Worm (Caenorhabditis elegans) whole organism, L4 larva: ENCODE results near the gene rha-1.

Experiments used
- F10B5.3 ChIP-seq: sonication (generic microtip); optimal IDR thresholded peaks from 2 replicates; lab custom pipeline; 2016; ENCODE audit warnings: mild to moderate bottlenecking, missing genetic modification characterization, missing compliant biosample characterization
- F49E8.2 ChIP-seq: sonication (generic microtip); optimal IDR thresholded peaks from 2 replicates; lab custom pipeline; 2016; ENCODE audit warnings: missing compliant biosample characterization, mild to moderate bottlenecking, missing genetic modification characterization, borderline replicate concordance
- T26A8.4 ChIP-seq: fragments of 200-800 bp; sonication (Bioruptor generic); IDR thresholded peaks from 2 replicates; pipeline ENCODE4 v1.3.6; 2022; ENCODE audit warnings: missing genetic modification characterization, missing compliant biosample characterization
- ZK546.5 ChIP-seq, 2 experiments: sonication (generic microtip); optimal IDR thresholded peaks; 2 replicates each; lab custom pipeline; 2017; ENCODE audit warnings: missing biosample characterization in 2 of 2, missing genetic modification characterization in 2 of 2
- aha-1 ChIP-seq: fragments of 150-350 bp; peaks from one replicate; lab custom pipeline; 2014; ENCODE audit warnings: missing biosample characterization, missing genetic modification characterization
- ama-1 ChIP-seq: fragments of 150-350 bp; optimal IDR thresholded peaks from 2 replicates; lab custom pipeline; 2014; ENCODE audit warnings: inconsistent platforms, mixed read lengths
- arid-1 ChIP-seq: fragments of 200-800 bp; sonication (Bioruptor generic); conservative IDR thresholded peaks from 2 replicates; pipeline ENCODE4 v1.3.6; 2022; ENCODE audit warnings: missing genetic modification reagents, missing genetic modification characterization, missing compliant biosample characterization
- attf-4 ChIP-seq: sonication (generic microtip); optimal IDR thresholded peaks from 3 replicates; lab custom pipeline; 2017; ENCODE audit warnings: missing biosample characterization, missing genetic modification characterization
- ctbp-1 ChIP-seq: fragments of 200-800 bp; sonication (Bioruptor generic); IDR thresholded peaks from 2 replicates; pipeline ENCODE4 v1.3.6; 2022; ENCODE audit warnings: missing genetic modification reagents, missing genetic modification characterization, missing compliant biosample characterization
- daf-12 ChIP-seq: fragments of 150-350 bp; optimal IDR thresholded peaks from 2 replicates; lab custom pipeline; 2014; ENCODE audit warnings: missing biosample characterization, missing genetic modification reagents, missing genetic modification characterization
- dmd-6 ChIP-seq: fragments of 200-800 bp; sonication (Bioruptor generic); IDR thresholded peaks from 2 replicates; pipeline ENCODE4 v1.3.6; 2022; ENCODE audit warnings: missing genetic modification reagents, missing genetic modification characterization, missing compliant biosample characterization
- dpl-1 ChIP-seq: fragments of 150-350 bp; optimal IDR thresholded peaks from 2 replicates; lab custom pipeline; 2014; ENCODE audit warnings: missing biosample characterization, missing genetic modification reagents, missing genetic modification characterization
- hif-1 ChIP-seq, 2 experiments: sonication (generic microtip); optimal IDR thresholded peaks; 2 replicates each; lab custom pipeline; 2016 to 2017; ENCODE audit warnings: missing compliant biosample characterization in 2 of 2, missing genetic modification characterization in 2 of 2, missing genetic modification reagents in 2 of 2, missing genotype in 2 of 2, mild to moderate bottlenecking in 1 of 2
- hlh-11 ChIP-seq: fragments of 200-800 bp; sonication (Bioruptor generic); optimal IDR thresholded peaks from 2 replicates; lab custom pipeline; 2018; ENCODE audit warnings: mild to moderate bottlenecking, missing genetic modification characterization, missing compliant biosample characterization
- hlh-30 ChIP-seq: sonication (generic microtip); optimal IDR thresholded peaks from 2 replicates; lab custom pipeline; 2017; ENCODE audit warnings: antibody characterized with exemption, mild to moderate bottlenecking, missing genetic modification characterization, missing compliant biosample characterization; ENCODE audit not compliant: insufficient read depth
- hmg-1.1 ChIP-seq: fragments of 200-800 bp; sonication (Bioruptor generic); IDR thresholded peaks from 2 replicates; pipeline ENCODE4 v1.3.6; 2022; ENCODE audit warnings: missing genetic modification reagents, missing genetic modification characterization, missing compliant biosample characterization
- lin-13 ChIP-seq: fragments of 150-350 bp; optimal IDR thresholded peaks from 2 replicates; lab custom pipeline; 2014; ENCODE audit warnings: missing biosample characterization, missing genetic modification reagents, missing genetic modification characterization
- lsy-2 ChIP-seq, 2 experiments: fragments of 150-350 bp in 1 of 2; sonication (generic microtip) in 1 of 2; optimal IDR thresholded peaks; 2 replicates each; lab custom pipeline; 2014 to 2017; ENCODE audit warnings: missing biosample characterization in 2 of 2, missing genetic modification characterization in 2 of 2
- madf-5 ChIP-seq, 2 experiments: fragments of 200-800 bp; sonication (Bioruptor generic); IDR thresholded peaks; 2 replicates each; pipeline ENCODE4 v1.3.6; 2022; ENCODE audit warnings: missing compliant biosample characterization in 2 of 2, missing genetic modification characterization in 2 of 2
- madf-9 ChIP-seq: fragments of 200-800 bp; sonication (Bioruptor generic); conservative IDR thresholded peaks from 2 replicates; pipeline ENCODE4 v1.3.6; 2022; ENCODE audit warnings: missing genetic modification reagents, missing genetic modification characterization, missing compliant biosample characterization
- mdl-1 ChIP-seq, 2 experiments: fragments of 150-350 bp in 1 of 2; sonication (generic microtip) in 1 of 2; optimal IDR thresholded peaks; 2 replicates each; lab custom pipeline; 2014 to 2017; ENCODE audit warnings: missing biosample characterization in 2 of 2, missing genetic modification characterization in 2 of 2
- mes-2 ChIP-seq: sonication (generic microtip); optimal IDR thresholded peaks from 2 replicates; lab custom pipeline; 2016; ENCODE audit warnings: missing genotype, mild to moderate bottlenecking, missing genetic modification characterization, missing compliant biosample characterization; ENCODE audit not compliant: poor library complexity, severe bottlenecking
- nhr-11 ChIP-seq: fragments of 150-350 bp; optimal IDR thresholded peaks from 2 replicates; lab custom pipeline; 2014; ENCODE audit warnings: missing biosample characterization, missing genetic modification characterization
- nhr-237 ChIP-seq: sonication (generic microtip); optimal IDR thresholded peaks from 2 replicates; lab custom pipeline; 2017; ENCODE audit warnings: missing biosample characterization, missing genetic modification characterization
- nhr-25 ChIP-seq: sonication (generic microtip); optimal IDR thresholded peaks from 2 replicates; lab custom pipeline; 2017; ENCODE audit warnings: missing genetic modification characterization, mild to moderate bottlenecking, missing compliant biosample characterization, antibody characterized with exemption, moderate library complexity, borderline replicate concordance; ENCODE audit not compliant: insufficient read depth
- nhr-28 ChIP-seq: fragments of 150-350 bp; optimal IDR thresholded peaks from 2 replicates; lab custom pipeline; 2014; ENCODE audit warnings: missing biosample characterization, missing genetic modification characterization
- nhr-41 ChIP-seq: fragments of 200-800 bp; sonication (Bioruptor generic); IDR thresholded peaks from 2 replicates; pipeline ENCODE4 v1.3.6; 2022; ENCODE audit warnings: missing genetic modification reagents, missing genetic modification characterization, missing compliant biosample characterization
- nhr-76 ChIP-seq: fragments of 150-350 bp; optimal IDR thresholded peaks from 2 replicates; lab custom pipeline; 2014; ENCODE audit warnings: missing biosample characterization, missing genetic modification characterization
- pqm-1 ChIP-seq: sonication (generic microtip); optimal IDR thresholded peaks from 2 replicates; lab custom pipeline; 2017; ENCODE audit warnings: missing biosample characterization, missing genetic modification characterization
- snpc-1.2 ChIP-seq: fragments of 200-800 bp; sonication (Bioruptor generic); IDR thresholded peaks from 2 replicates; pipeline ENCODE4 v1.3.6; 2022; ENCODE audit warnings: missing genetic modification reagents, missing genetic modification characterization, missing compliant biosample characterization
- spr-1 ChIP-seq: sonication (generic microtip); optimal IDR thresholded peaks from 2 replicates; lab custom pipeline; 2016; ENCODE audit warnings: mild to moderate bottlenecking, missing genetic modification characterization, missing compliant biosample characterization
- unc-130 ChIP-seq: sonication (generic microtip); optimal IDR thresholded peaks from 2 replicates; lab custom pipeline; 2016; ENCODE audit warnings: missing genetic modification reagents, missing genetic modification characterization, missing compliant biosample characterization
- unc-62 ChIP-seq, 3 experiments: fragments of 150-350 bp in 1 of 3; sonication (generic microtip); optimal IDR thresholded peaks in 2 of 3; peaks in 1 of 3; 1 replicate in 1 of 3; 2 replicates in 2 of 3; lab custom pipeline; 2014 to 2017; ENCODE audit warnings: missing biosample characterization in 3 of 3, missing genetic modification characterization in 3 of 3, missing genetic modification reagents in 3 of 3, missing genotype in 1 of 3
- zfp-2 ChIP-seq: sonication (generic microtip); optimal IDR thresholded peaks from 2 replicates; lab custom pipeline; 2016; ENCODE audit warnings: mild to moderate bottlenecking, missing genetic modification characterization, missing compliant biosample characterization

rha-1 gene

ce11 chrII:8873842-8874241, 9.6 kb downstream of the rha-1 start, which contains the start of gene T07D4.2:
Gene T07D4.2, minus strand, starts transcription at chrII:8873942.
- TF ChIP-seq nhr-41 (no peak), T26A8.4 (GFP tag; lab: Robert Waterston, UW) (no peak), zfp-2 (tag; lab: Kevin White, UChicago) (no peak), nhr-11 (tag; lab: Kevin White, UChicago) (no peak), snpc-1.2 (GFP tag; lab: Robert Waterston, UW) (no peak), arid-1 (GFP tag; lab: Robert Waterston, UW) (no peak), F10B5.3 (no peak), daf-12 (no peak), lsy-2 (tag; optimal IDR thresholded peaks at IDR 0.05; lab: Kevin White, UChicago) (no peak), lin-13 (no peak), madf-9 (GFP tag; lab: Robert Waterston, UW) (no peak), ctbp-1 (GFP tag; lab: Robert Waterston, UW) (no peak), nhr-237 (tag; lab: Kevin White, UChicago) (no peak)

- TF ChIP-seq aha-1 (tag; lab: Kevin White, UChicago): peak; percentile 25
- TF ChIP-seq nhr-28: peak; percentile 34
- peak; percentile 76 for TF ChIP-seq dmd-6 (GFP tag; lab: Robert Waterston, UW)
- TF ChIP-seq attf-4 (tag; lab: Kevin White, UChicago): no peak
- no peak for TF ChIP-seq hif-1 (tag; optimal IDR thresholded peaks at IDR 0.05; lab: Kevin White, UChicago)
- TF ChIP-seq hlh-30: peak; percentile 8
- TF ChIP-seq pqm-1 (tag; lab: Kevin White, UChicago): peak; percentile 80
- peak; percentile 58 for TF ChIP-seq hlh-11 (tag; lab: Kevin White, UChicago)
- TF ChIP-seq, all 104 proteins: peak for 6
Measured at ce11 chrII:8866844-8867243, 16.6 kb downstream of the rha-1 start.

- no peak for TF ChIP-seq spr-1 (tag; lab: Kevin White, UChicago)
- no peak for TF ChIP-seq hlh-11 (tag; lab: Kevin White, UChicago)
- no peak for TF ChIP-seq mes-2 (tag; lab: Kevin White, UChicago)
- no peak for TF ChIP-seq mdl-1 (tag; optimal IDR thresholded peaks at IDR 0.05; lab: Kevin White, UChicago)
- no peak for TF ChIP-seq unc-130
- TF ChIP-seq madf-5 (GFP tag; IDR thresholded peaks at IDR 0.05; lab: Robert Waterston, UW): no peak
- no peak for TF ChIP-seq F49E8.2 (tag; lab: Kevin White, UChicago)
- TF ChIP-seq nhr-76 (tag; lab: Kevin White, UChicago): no peak
- no peak for TF ChIP-seq ZK546.5 (tag; optimal IDR thresholded peaks at IDR 0.05; lab: Kevin White, UChicago)
- no peak for TF ChIP-seq ama-1 (lab: Kevin White, UChicago)
- no peak for TF ChIP-seq nhr-25 (tag; lab: Kevin White, UChicago)
- TF ChIP-seq hmg-1.1 (GFP tag; lab: Robert Waterston, UW): no peak
- TF ChIP-seq dpl-1 (GFP tag; lab: Kevin White, UChicago): no peak
- TF ChIP-seq, all 104 proteins: peak for 0
Measured at ce11 chrII:8865078-8865477, 18.4 kb downstream of the rha-1 start, which contains the start of gene npr-20. Gene npr-20, minus strand, starts transcription at chrII:8865178.

ce11 chrII:8859596-8859995, 23.9 kb downstream of the rha-1 start, which contains the start of gene snb-6:
Gene snb-6, minus strand, starts transcription at chrII:8859696.
- TF ChIP-seq unc-62 (GFP tag; optimal IDR thresholded peaks at IDR 0.05 in 1 of 2; lab: Kevin White, UChicago): peak in 1 of 2 experiments; percentile 40
- TF ChIP-seq unc-62 (tag; optimal IDR thresholded peaks at IDR 0.05; lab: Kevin White, UChicago): no peak
- no peak for TF ChIP-seq mes-2 (tag; lab: Kevin White, UChicago)
